Worm (Caenorhabditis elegans) whole organism, L1 larva: ENCODE results near the gene lgc-12.

Experiments
- Y116A8C.19 ChIP-seq: sonication (generic microtip); optimal IDR thresholded peaks from 2 replicates; lab custom pipeline; 2016; ENCODE audit warnings: missing compliant biosample characterization, missing genetic modification characterization, borderline replicate concordance
- aha-1 ChIP-seq: fragments of 150-350 bp; optimal IDR thresholded peaks from 2 replicates; lab custom pipeline; 2014; ENCODE audit warnings: missing biosample characterization, missing genetic modification characterization
- blmp-1 ChIP-seq: fragments of 150-350 bp; optimal IDR thresholded peaks from 2 replicates; lab custom pipeline; 2014; ENCODE audit warnings: missing biosample characterization, missing genetic modification characterization
- ceh-63 ChIP-seq: fragments of 200-800 bp; sonication (Bioruptor generic); optimal IDR thresholded peaks from 2 replicates; lab custom pipeline; 2018; ENCODE audit warnings: mild to moderate bottlenecking, missing genetic modification characterization, missing compliant biosample characterization
- ceh-8 ChIP-seq: fragments of 200-800 bp; sonication (Bioruptor generic); optimal IDR thresholded peaks from 2 replicates; lab custom pipeline; 2018; ENCODE audit warnings: mild to moderate bottlenecking, missing genetic modification characterization, moderate library complexity, missing compliant biosample characterization
- ceh-90 ChIP-seq: sonication (generic microtip); optimal IDR thresholded peaks from 2 replicates; lab custom pipeline; 2016; ENCODE audit warnings: missing genetic modification characterization, missing compliant biosample characterization
- ces-1 ChIP-seq: fragments of 150-350 bp; optimal IDR thresholded peaks from 2 replicates; lab custom pipeline; 2014; ENCODE audit warnings: missing biosample characterization, missing genetic modification reagents, missing genetic modification characterization
- efl-1 ChIP-seq, 4 experiments: fragments of 150-350 bp; optimal IDR thresholded peaks in 3 of 4; peaks in 1 of 4; 1 replicate in 1 of 4; 2 replicates in 3 of 4; lab custom pipeline; 2014; ENCODE audit warnings: missing biosample characterization in 2 of 4, missing genetic modification characterization in 2 of 4, missing genetic modification reagents in 2 of 4
- egl-27 ChIP-seq, 2 experiments: fragments of 150-350 bp in 1 of 2; sonication (generic microtip); optimal IDR thresholded peaks; 3 replicates each; lab custom pipeline; 2017 to 2018; ENCODE audit warnings: missing biosample characterization in 2 of 2, missing genetic modification characterization in 2 of 2, missing genetic modification reagents in 2 of 2
- elt-2 ChIP-seq: sonication (generic microtip); optimal IDR thresholded peaks from 2 replicates; lab custom pipeline; 2016; ENCODE audit warnings: missing genetic modification characterization, mild to moderate bottlenecking, inconsistent platforms, missing compliant biosample characterization, missing genetic modification reagents
- elt-3 ChIP-seq, 6 experiments: fragments of 150-350 bp in 1 of 6; sonication (generic microtip); optimal IDR thresholded peaks; 2 replicates each; lab custom pipeline; 2017 to 2018; ENCODE audit warnings: missing biosample characterization in 6 of 6, missing genetic modification characterization in 6 of 6, inconsistent platforms in 1 of 6
- fkh-4 ChIP-seq: sonication (generic microtip); optimal IDR thresholded peaks from 2 replicates; lab custom pipeline; 2016; ENCODE audit warnings: missing compliant biosample characterization, missing genetic modification characterization, borderline replicate concordance
- fos-1 ChIP-seq: fragments of 150-350 bp; optimal IDR thresholded peaks from 2 replicates; lab custom pipeline; 2014; ENCODE audit warnings: missing biosample characterization, missing genetic modification characterization
- grh-1 ChIP-seq: fragments of 200-800 bp; sonication (Bioruptor generic); IDR thresholded peaks from 2 replicates; pipeline ENCODE4 v1.3.6; 2022; ENCODE audit warnings: missing genetic modification reagents, missing genetic modification characterization, missing compliant biosample characterization
- hpl-2 ChIP-seq: fragments of 150-350 bp; optimal IDR thresholded peaks from 2 replicates; lab custom pipeline; 2014; ENCODE audit warnings: missing biosample characterization, missing genetic modification reagents, missing genetic modification characterization
- irx-1 ChIP-seq: sonication (generic microtip); optimal IDR thresholded peaks from 2 replicates; lab custom pipeline; 2016; ENCODE audit warnings: missing genetic modification characterization, missing compliant biosample characterization
- jun-1 ChIP-seq: fragments of 150-350 bp; optimal IDR thresholded peaks from 2 replicates; lab custom pipeline; 2014; ENCODE audit warnings: missing biosample characterization, missing genetic modification reagents, missing genetic modification characterization
- lin-14 ChIP-seq: fragments of 200-800 bp; sonication (Bioruptor generic); optimal IDR thresholded peaks from 2 replicates; lab custom pipeline; 2018; ENCODE audit warnings: mild to moderate bottlenecking, missing genetic modification characterization, moderate library complexity, missing compliant biosample characterization
- lsy-2 ChIP-seq, 2 experiments: fragments of 150-350 bp; optimal IDR thresholded peaks; 2 replicates each; lab custom pipeline; 2014; ENCODE audit warnings: missing biosample characterization in 2 of 2, missing genetic modification characterization in 2 of 2
- mab-9 ChIP-seq: fragments of 200-800 bp; sonication (Bioruptor generic); IDR thresholded peaks from 2 replicates; pipeline ENCODE4 v1.3.6; 2022; ENCODE audit warnings: missing genetic modification reagents, missing genetic modification characterization, missing compliant biosample characterization
- mdl-1 ChIP-seq, 2 experiments: fragments of 150-350 bp; optimal IDR thresholded peaks; 2 replicates each; lab custom pipeline; 2014 to 2017; ENCODE audit warnings: missing biosample characterization in 2 of 2, missing genetic modification characterization in 2 of 2, inconsistent platforms in 1 of 2
- mef-2 ChIP-seq: fragments of 150-350 bp; optimal IDR thresholded peaks from 2 replicates; lab custom pipeline; 2014; ENCODE audit warnings: missing biosample characterization, missing genetic modification characterization
- nhr-11 ChIP-seq: fragments of 150-350 bp; optimal IDR thresholded peaks from 2 replicates; lab custom pipeline; 2014; ENCODE audit warnings: missing biosample characterization, missing genetic modification characterization
- nhr-12 ChIP-seq: sonication (generic microtip); optimal IDR thresholded peaks from 2 replicates; lab custom pipeline; 2017; ENCODE audit warnings: missing biosample characterization, missing genetic modification characterization
- nhr-71 ChIP-seq: sonication (generic microtip); optimal IDR thresholded peaks from 2 replicates; lab custom pipeline; 2016; ENCODE audit warnings: mild to moderate bottlenecking, missing genetic modification characterization, moderate library complexity, missing compliant biosample characterization
- nhr-76 ChIP-seq: sonication (generic microtip); optimal IDR thresholded peaks from 2 replicates; lab custom pipeline; 2017; ENCODE audit warnings: missing biosample characterization, missing genetic modification characterization
- nhr-77 ChIP-seq: fragments of 150-350 bp; optimal IDR thresholded peaks from 2 replicates; lab custom pipeline; 2014; ENCODE audit warnings: missing biosample characterization, missing genetic modification characterization
- nhr-85 ChIP-seq: sonication (generic microtip); peaks from one replicate; lab custom pipeline; 2016; ENCODE audit warnings: missing genetic modification characterization, inconsistent platforms, missing compliant biosample characterization
- rnt-1 ChIP-seq: sonication (generic microtip); optimal IDR thresholded peaks from 2 replicates; lab custom pipeline; 2016; ENCODE audit warnings: mild to moderate bottlenecking, missing genetic modification characterization, moderate library complexity, missing compliant biosample characterization
- skn-1 ChIP-seq: fragments of 150-350 bp; optimal IDR thresholded peaks from 2 replicates; lab custom pipeline; 2014; ENCODE audit warnings: missing biosample characterization, missing genetic modification characterization
- snu-23 ChIP-seq: sonication (generic microtip); optimal IDR thresholded peaks from 2 replicates; lab custom pipeline; 2016; ENCODE audit warnings: missing genetic modification characterization, missing compliant biosample characterization
- sup-37 ChIP-seq: fragments of 200-800 bp; sonication (Bioruptor generic); optimal IDR thresholded peaks from 2 replicates; lab custom pipeline; 2018; ENCODE audit warnings: mild to moderate bottlenecking, missing genetic modification characterization, missing compliant biosample characterization
- tbx-2 ChIP-seq: sonication (generic microtip); optimal IDR thresholded peaks from 2 replicates; lab custom pipeline; 2016; ENCODE audit warnings: missing genetic modification characterization, missing compliant biosample characterization
- tlp-1 ChIP-seq: fragments of 150-350 bp; optimal IDR thresholded peaks from 2 replicates; lab custom pipeline; 2014; ENCODE audit warnings: missing biosample characterization, missing genetic modification characterization
- unc-130 ChIP-seq: fragments of 150-350 bp; optimal IDR thresholded peaks from 2 replicates; lab custom pipeline; 2017; ENCODE audit warnings: missing biosample characterization, missing genetic modification characterization, inconsistent platforms
- unc-30 ChIP-seq: sonication (generic microtip); optimal IDR thresholded peaks from 2 replicates; lab custom pipeline; 2017; ENCODE audit warnings: missing biosample characterization, missing genetic modification characterization
- unc-62 ChIP-seq: fragments of 150-350 bp; optimal IDR thresholded peaks from 2 replicates; lab custom pipeline; 2014; ENCODE audit warnings: missing biosample characterization, missing genetic modification reagents, missing genetic modification characterization
- unc-86 ChIP-seq: sonication (generic microtip); optimal IDR thresholded peaks from 2 replicates; lab custom pipeline; 2016; ENCODE audit warnings: missing genetic modification characterization, missing compliant biosample characterization
- unc-98 ChIP-seq: fragments of 200-800 bp; sonication (Bioruptor generic); IDR thresholded peaks from 2 replicates; pipeline ENCODE4 v1.3.6; 2022; ENCODE audit warnings: missing genetic modification characterization, missing compliant biosample characterization
- vab-15 ChIP-seq: sonication (generic microtip); optimal IDR thresholded peaks from 2 replicates; lab custom pipeline; 2017; ENCODE audit warnings: missing genotype, mild to moderate bottlenecking, missing genetic modification characterization, missing compliant biosample characterization
- xbp-1 ChIP-seq: sonication (generic microtip); optimal IDR thresholded peaks from 2 replicates; lab custom pipeline; 2016; ENCODE audit warnings: missing genetic modification characterization, missing compliant biosample characterization
- zip-4 ChIP-seq: fragments of 200-800 bp; sonication (Bioruptor generic); optimal IDR thresholded peaks from 2 replicates; lab custom pipeline; 2018; ENCODE audit warnings: mild to moderate bottlenecking, missing genetic modification characterization, moderate library complexity, missing compliant biosample characterization
- ztf-4 ChIP-seq: fragments of 150-350 bp; optimal IDR thresholded peaks from 2 replicates; lab custom pipeline; 2014; ENCODE audit warnings: missing biosample characterization, missing genetic modification characterization

The lgc-12 gene

DNA sequence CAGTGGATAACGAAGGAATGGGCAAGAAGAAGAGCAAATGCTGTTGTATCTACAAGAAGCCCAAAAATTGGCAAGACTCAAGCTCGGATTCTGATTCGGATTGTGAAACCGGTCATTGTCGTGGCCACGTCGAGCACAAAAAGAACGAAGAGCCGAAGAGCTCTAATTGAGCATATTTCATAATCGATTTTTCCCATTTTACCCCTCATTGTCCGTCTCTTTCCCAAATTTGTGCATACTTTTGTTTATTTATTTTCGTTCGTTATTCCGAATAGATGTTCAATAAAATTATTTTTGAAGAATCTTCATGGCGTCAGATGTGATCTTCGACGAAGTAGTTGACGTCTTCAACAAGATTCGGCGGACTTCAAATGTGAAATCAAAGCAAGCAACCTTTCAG lies 40.8 kb upstream of the lgc-12 start, which contains the start of gene lig-4:
lig-4 (plus strand) TSS at position 301 of the 400 bp plus-strand sequence.
- TF ChIP-seq ceh-63 (GFP tag; lab: Kevin White, UChicago) (no peak), xbp-1 (tag; lab: Kevin White, UChicago) (no peak), hpl-2 (GFP tag; lab: Kevin White, UChicago) (no peak), blmp-1 (tag; lab: Kevin White, UChicago) (no peak), unc-30 (tag; lab: Kevin White, UChicago) (no peak), mef-2 (tag; lab: Kevin White, UChicago) (no peak), tbx-2 (tag; lab: Kevin White, UChicago) (no peak), aha-1 (tag; lab: Kevin White, UChicago) (no peak)
- TF ChIP-seq, all 84 proteins: peak for 0

DNA sequence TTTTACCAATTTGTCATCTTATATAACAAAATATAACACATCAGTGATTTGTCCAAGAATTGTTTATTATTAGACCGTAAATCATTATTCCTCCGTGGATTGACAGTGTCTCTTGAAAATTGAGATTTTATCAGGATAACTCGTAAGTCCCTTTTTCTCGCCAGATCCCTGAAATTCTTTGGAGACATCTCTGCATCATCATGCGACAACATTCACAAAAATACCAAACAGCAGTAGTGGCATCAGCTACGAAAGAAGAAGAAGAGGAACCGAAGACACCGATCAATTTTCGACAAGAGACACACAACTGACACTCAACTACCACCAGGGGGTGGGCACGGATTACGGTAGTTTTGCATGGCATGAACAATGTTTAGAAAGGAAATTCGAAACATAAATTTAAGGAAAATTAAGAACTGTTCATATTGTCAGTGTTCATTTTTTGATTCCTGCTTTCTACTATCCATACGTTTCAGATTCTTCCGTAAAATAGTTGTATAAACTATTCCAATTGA lies 37.1 kb upstream of the lgc-12 start:
- TF ChIP-seq nhr-85 (tag; lab: Kevin White, UChicago) (peak; percentile 69), nhr-71 (tag; lab: Kevin White, UChicago) (peak; percentile 41), irx-1 (tag; lab: Kevin White, UChicago) (no peak), zip-4 (GFP tag; lab: Kevin White, UChicago) (no peak), grh-1 (GFP tag; lab: Robert Waterston, UW) (no peak), unc-130 (tag; lab: Kevin White, UChicago) (peak; percentile 16), unc-98 (GFP tag; lab: Robert Waterston, UW) (no peak), nhr-76 (tag; lab: Kevin White, UChicago) (no peak), ceh-63 (GFP tag; lab: Kevin White, UChicago) (no peak), mdl-1 (tag; optimal IDR thresholded peaks at IDR 0.05; lab: Kevin White, UChicago) (no peak), rnt-1 (tag; lab: Kevin White, UChicago) (peak; percentile 49), elt-2 (tag; lab: Kevin White, UChicago) (no peak), jun-1 (tag; lab: Kevin White, UChicago) (no peak), nhr-77 (tag; lab: Kevin White, UChicago) (no peak), hpl-2 (GFP tag; lab: Kevin White, UChicago) (no peak), unc-86 (no peak), efl-1 (optimal IDR thresholded peaks at IDR 0.05; lab: Kevin White, UChicago) (no peak), efl-1 (GFP tag; optimal IDR thresholded peaks at IDR 0.05 in 1 of 2; lab: Kevin White, UChicago) (no peak), ceh-8 (GFP tag; lab: Kevin White, UChicago) (no peak), fos-1 (tag; lab: Kevin White, UChicago) (no peak), nhr-11 (tag; lab: Kevin White, UChicago) (no peak), elt-3 (tag; optimal IDR thresholded peaks at IDR 0.05; lab: Kevin White, UChicago) (no peak), fkh-4 (tag; lab: Kevin White, UChicago) (no peak), aha-1 (tag; lab: Kevin White, UChicago) (no peak), snu-23 (GFP tag; lab: Kevin White, UChicago) (peak; percentile 15), blmp-1 (tag; lab: Kevin White, UChicago) (no peak), tlp-1 (no peak), lin-14 (peak; percentile 39), egl-27 (tag; optimal IDR thresholded peaks at IDR 0.05; lab: Kevin White, UChicago) (no peak), vab-15 (tag; lab: Kevin White, UChicago) (no peak), unc-62 (GFP tag; lab: Kevin White, UChicago) (no peak), mef-2 (tag; lab: Kevin White, UChicago) (no peak), ceh-90 (tag; lab: Kevin White, UChicago) (no peak), ztf-4 (tag; lab: Kevin White, UChicago) (no peak), Y116A8C.19 (tag; lab: Kevin White, UChicago) (no peak), ces-1 (GFP tag; lab: Kevin White, UChicago) (no peak), mab-9 (GFP tag; lab: Robert Waterston, UW) (no peak), nhr-12 (no peak), skn-1 (tag; lab: Kevin White, UChicago) (no peak), lsy-2 (tag; optimal IDR thresholded peaks at IDR 0.05; lab: Kevin White, UChicago) (peak; percentile 47 to 92), sup-37 (GFP tag; lab: Kevin White, UChicago) (no peak)
